Fruit fly (Drosophila melanogaster) whole organism, embryonic: Measurements from ENCODE around the gene CG5056.

Experiments
- B-H2 ChIP-seq: fragments of 200-800 bp; sonication (Bioruptor generic); optimal IDR thresholded peaks from 2 replicates; lab custom pipeline; 2018; ENCODE audit warnings: missing biosample characterization, mild to moderate bottlenecking, missing genetic modification characterization
- CG10543 ChIP-seq: fragments of 200-800 bp; sonication (Bioruptor generic); optimal IDR thresholded peaks from 3 replicates; lab custom pipeline; 2017; ENCODE audit warnings: missing biosample characterization, mild to moderate bottlenecking, missing genetic modification characterization, moderate library complexity
- CG11723 ChIP-seq: fragments of 200-800 bp; sonication (Bioruptor generic); optimal IDR thresholded peaks from 2 replicates; lab custom pipeline; 2017; ENCODE audit warnings: missing biosample characterization, mild to moderate bottlenecking, missing genetic modification characterization
- CG12659 ChIP-seq: fragments of 200-800 bp; sonication (Bioruptor generic); optimal IDR thresholded peaks from 3 replicates; lab custom pipeline; 2017; ENCODE audit warnings: mild to moderate bottlenecking, missing biosample characterization, missing genetic modification reagents, missing genetic modification characterization
- CG14050 ChIP-seq: fragments of 200-800 bp; sonication (Bioruptor generic); IDR thresholded peaks from 3 replicates; pipeline ENCODE4 v1.3.6; 2022; ENCODE audit warnings: missing biosample characterization, missing genetic modification characterization
- CG14710 ChIP-seq: fragments of 200-800 bp; sonication (Bioruptor generic); optimal IDR thresholded peaks from 3 replicates; lab custom pipeline; 2019; ENCODE audit warnings: missing biosample characterization, mild to moderate bottlenecking, missing genetic modification characterization, moderate library complexity
- CG15601 ChIP-seq: fragments of 200-800 bp; sonication (Bioruptor generic); optimal IDR thresholded peaks from 3 replicates; lab custom pipeline; 2019; ENCODE audit warnings: missing biosample characterization, mild to moderate bottlenecking, missing genetic modification characterization, moderate library complexity
- CG1603 ChIP-seq: fragments of 200-800 bp; sonication (Bioruptor generic); optimal IDR thresholded peaks from 2 replicates; lab custom pipeline; 2019; ENCODE audit warnings: missing biosample characterization, mild to moderate bottlenecking, missing genetic modification characterization, moderate library complexity
- CG17359 ChIP-seq: fragments of 200-800 bp; sonication (Bioruptor generic); optimal IDR thresholded peaks from 3 replicates; lab custom pipeline; 2018; ENCODE audit warnings: missing biosample characterization, mild to moderate bottlenecking, missing genetic modification characterization, moderate library complexity
- CG18619 ChIP-seq: fragments of 200-800 bp; sonication (Bioruptor generic); optimal IDR thresholded peaks from 3 replicates; lab custom pipeline; 2017; ENCODE audit warnings: missing biosample characterization, mild to moderate bottlenecking, missing genetic modification characterization
- CG2116 ChIP-seq: fragments of 200-800 bp; sonication (Bioruptor generic); optimal IDR thresholded peaks from 3 replicates; lab custom pipeline; 2018; ENCODE audit warnings: missing biosample characterization, mild to moderate bottlenecking, missing genetic modification characterization
- CG2712 ChIP-seq: fragments of 200-800 bp; optimal IDR thresholded peaks from 3 replicates; lab custom pipeline; 2019; ENCODE audit warnings: missing biosample characterization, mild to moderate bottlenecking, missing genetic modification characterization, moderate library complexity
- CG30020 ChIP-seq: fragments of 200-800 bp; optimal IDR thresholded peaks from 2 replicates; lab custom pipeline; 2019; ENCODE audit warnings: missing biosample characterization, mild to moderate bottlenecking, missing genetic modification characterization, moderate library complexity
- CG3163 ChIP-seq: fragments of 200-800 bp; sonication (Bioruptor generic); optimal IDR thresholded peaks from 3 replicates; lab custom pipeline; 2016; ENCODE audit warnings: missing biosample characterization, missing genetic modification characterization
- CG34224 ChIP-seq: fragments of 200-800 bp; sonication (Bioruptor generic); IDR thresholded peaks from 3 replicates; pipeline ENCODE4 v1.3.6; 2022; ENCODE audit warnings: missing biosample characterization, missing genetic modification characterization; ENCODE audit not compliant: partially characterized antibody
- CG4617 ChIP-seq: fragments of 200-800 bp; sonication (Bioruptor generic); optimal IDR thresholded peaks from 3 replicates; lab custom pipeline; 2016; ENCODE audit warnings: missing biosample characterization, missing genetic modification characterization, borderline replicate concordance
- CG6791 ChIP-seq: fragments of 200-800 bp; sonication (Bioruptor generic); IDR thresholded peaks from 3 replicates; pipeline ENCODE4 v1.3.6; 2022; ENCODE audit warnings: missing biosample characterization, missing genetic modification characterization; ENCODE audit not compliant: partially characterized antibody
- CG7963 ChIP-seq: fragments of 200-800 bp; sonication (Bioruptor generic); IDR thresholded peaks from 3 replicates; pipeline ENCODE4 v1.3.6; 2022; ENCODE audit warnings: missing biosample characterization, missing genetic modification characterization; ENCODE audit not compliant: partially characterized antibody
- CG8924 ChIP-seq: fragments of 200-800 bp; optimal IDR thresholded peaks from 3 replicates; lab custom pipeline; 2019; ENCODE audit warnings: missing biosample characterization, mild to moderate bottlenecking, missing genetic modification characterization, moderate library complexity
- CHES-1-like ChIP-seq: fragments of 200-800 bp; sonication (Bioruptor generic); optimal IDR thresholded peaks from 2 replicates; lab custom pipeline; 2016; ENCODE audit warnings: missing biosample characterization, missing genetic modification characterization
- Doc3 ChIP-seq: fragments of 200-800 bp; sonication (Bioruptor generic); IDR thresholded peaks from 3 replicates; pipeline ENCODE4 v1.3.6; 2022; ENCODE audit warnings: missing biosample characterization, missing genetic modification characterization; ENCODE audit not compliant: partially characterized antibody
- Dref ChIP-seq: fragments of 200-800 bp; sonication (Bioruptor generic); IDR thresholded peaks from 2 replicates; pipeline ENCODE4 v1.3.6; 2022; ENCODE audit warnings: missing biosample characterization, missing genetic modification characterization
- Ets97D ChIP-seq: fragments of 200-800 bp; sonication (Bioruptor generic); optimal IDR thresholded peaks from 3 replicates; lab custom pipeline; 2016; ENCODE audit warnings: missing biosample characterization, missing genetic modification characterization
- Fer2 ChIP-seq: fragments of 200-800 bp; sonication (Bioruptor generic); optimal IDR thresholded peaks from 2 replicates; lab custom pipeline; 2018; ENCODE audit warnings: missing biosample characterization, mild to moderate bottlenecking, missing genetic modification characterization, moderate library complexity
- HmgZ ChIP-seq: fragments of 200-800 bp; sonication (Bioruptor generic); optimal IDR thresholded peaks from 2 replicates; lab custom pipeline; 2018; ENCODE audit warnings: missing biosample characterization, mild to moderate bottlenecking, missing genetic modification characterization
- Hmr ChIP-seq: fragments of 200-800 bp; sonication (Bioruptor generic); optimal IDR thresholded peaks from 3 replicates; lab custom pipeline; 2017; ENCODE audit warnings: mild to moderate bottlenecking, missing biosample characterization, missing genetic modification reagents, missing genetic modification characterization
- MBD-R2 ChIP-seq: fragments of 200-800 bp; sonication (Bioruptor generic); IDR thresholded peaks from 2 replicates; pipeline ENCODE4 v1.3.6; 2022; ENCODE audit warnings: missing biosample characterization, missing genetic modification characterization
- NfI ChIP-seq: fragments of 200-800 bp; sonication (Bioruptor generic); optimal IDR thresholded peaks from 3 replicates; lab custom pipeline; 2018; ENCODE audit warnings: missing biosample characterization, mild to moderate bottlenecking, missing genetic modification characterization, moderate library complexity
- YL-1 ChIP-seq: fragments of 200-800 bp; sonication (Bioruptor generic); optimal IDR thresholded peaks from 3 replicates; lab custom pipeline; 2017; ENCODE audit warnings: missing biosample characterization, mild to moderate bottlenecking, missing genetic modification characterization
- ara ChIP-seq: fragments of 200-800 bp; sonication (Bioruptor generic); IDR thresholded peaks from 2 replicates; pipeline ENCODE4 v1.3.6; 2022; ENCODE audit warnings: missing biosample characterization, missing genetic modification characterization
- bbx ChIP-seq: fragments of 200-800 bp; sonication (Bioruptor generic); IDR thresholded peaks from 2 replicates; pipeline ENCODE4 v1.3.6; 2022; ENCODE audit warnings: missing biosample characterization, missing genetic modification characterization; ENCODE audit not compliant: partially characterized antibody
- bcd ChIP-seq: fragments of 200-800 bp; sonication (Bioruptor generic); optimal IDR thresholded peaks from 2 replicates; lab custom pipeline; 2017; ENCODE audit warnings: missing biosample characterization, mild to moderate bottlenecking, missing genetic modification characterization
- eyg ChIP-seq: fragments of 200-800 bp; sonication (Bioruptor generic); optimal IDR thresholded peaks from 3 replicates; lab custom pipeline; 2016; ENCODE audit warnings: missing biosample characterization, missing genetic modification characterization
- inv ChIP-seq: fragments of 200-800 bp; sonication (Bioruptor generic); IDR thresholded peaks from 2 replicates; pipeline ENCODE4 v1.3.6; 2022; ENCODE audit warnings: missing biosample characterization, missing genetic modification characterization; ENCODE audit not compliant: partially characterized antibody
- jing ChIP-seq: fragments of 200-800 bp; sonication (Bioruptor generic); optimal IDR thresholded peaks from 2 replicates; lab custom pipeline; 2018; ENCODE audit warnings: missing biosample characterization, mild to moderate bottlenecking, missing genetic modification characterization
- mam ChIP-seq: fragments of 200-800 bp; sonication (Bioruptor generic); optimal IDR thresholded peaks from 3 replicates; lab custom pipeline; 2016; ENCODE audit warnings: missing biosample characterization, missing genetic modification characterization
- peb ChIP-seq: fragments of 200-800 bp; sonication (Bioruptor generic); IDR thresholded peaks from 2 replicates; pipeline ENCODE4 v1.3.6; 2022; ENCODE audit warnings: missing biosample characterization, missing genetic modification characterization
- pfk ChIP-seq: fragments of 200-800 bp; sonication (Bioruptor generic); optimal IDR thresholded peaks from 2 replicates; lab custom pipeline; 2018; ENCODE audit warnings: missing biosample characterization, mild to moderate bottlenecking, missing genetic modification characterization, moderate library complexity
- pho ChIP-seq: fragments of 200-800 bp; sonication (Bioruptor generic); optimal IDR thresholded peaks from 2 replicates; lab custom pipeline; 2016; ENCODE audit warnings: missing biosample characterization, missing genetic modification characterization
- phol ChIP-seq: fragments of 200-800 bp; sonication (Bioruptor generic); optimal IDR thresholded peaks from 3 replicates; lab custom pipeline; 2018; ENCODE audit warnings: missing biosample characterization, mild to moderate bottlenecking, missing genetic modification characterization, moderate library complexity
- psq ChIP-seq: fragments of 200-800 bp; sonication (Bioruptor generic); optimal IDR thresholded peaks from 2 replicates; lab custom pipeline; 2017; ENCODE audit warnings: missing biosample characterization, missing genetic modification characterization
- row ChIP-seq: fragments of 200-800 bp; sonication (Bioruptor generic); IDR thresholded peaks from 3 replicates; pipeline ENCODE4 v1.3.6; 2022; ENCODE audit warnings: missing biosample characterization, missing genetic modification characterization
- sens ChIP-seq: fragments of 200-800 bp; sonication (Bioruptor generic); peaks from one replicate; lab custom pipeline; 2016; ENCODE audit warnings: missing biosample characterization, missing genetic modification characterization
- sim ChIP-seq: fragments of 200-800 bp; sonication (Bioruptor generic); IDR thresholded peaks from 2 replicates; pipeline ENCODE4 v1.3.6; 2022; ENCODE audit warnings: missing biosample characterization, missing genetic modification characterization
- sna ChIP-seq: fragments of 200-800 bp; sonication (Bioruptor generic); IDR thresholded peaks from 2 replicates; pipeline ENCODE4 v1.3.6; 2022; ENCODE audit warnings: missing biosample characterization, missing genetic modification characterization; ENCODE audit not compliant: partially characterized antibody
- stc ChIP-seq: fragments of 200-800 bp; sonication (Bioruptor generic); IDR thresholded peaks from 2 replicates; pipeline ENCODE4 v1.3.6; 2022; ENCODE audit warnings: missing biosample characterization, missing genetic modification characterization
- stwl ChIP-seq: fragments of 200-800 bp; sonication (Bioruptor generic); optimal IDR thresholded peaks from 3 replicates; lab custom pipeline; 2018; ENCODE audit warnings: missing biosample characterization, mild to moderate bottlenecking, missing genetic modification characterization, moderate library complexity
- trem ChIP-seq: fragments of 200-800 bp; optimal IDR thresholded peaks from 3 replicates; lab custom pipeline; 2019; ENCODE audit warnings: missing biosample characterization, mild to moderate bottlenecking, missing genetic modification characterization, moderate library complexity
- unc-4 ChIP-seq: fragments of 200-800 bp; sonication (Bioruptor generic); IDR thresholded peaks from 2 replicates; pipeline ENCODE4 v1.3.6; 2022; ENCODE audit warnings: missing biosample characterization, missing genetic modification characterization; ENCODE audit not compliant: partially characterized antibody

The CG5056 gene

dm6 chr2L:10403803-10404315 lies 37.4 kb downstream of the CG5056 start (continued):
- peak; percentile 95 for TF ChIP-seq CG30020 (tag; lab: Kevin White, UChicago)
- peak; percentile 56; the same call in 1 of the 2 replicates for TF ChIP-seq unc-4 (GFP tag; lab: Robert Waterston, UW)
- no peak for TF ChIP-seq CG15601 (tag; lab: Kevin White, UChicago)
- no peak for TF ChIP-seq stc
- no peak for TF ChIP-seq B-H2 (GFP tag; lab: Kevin White, UChicago)
- TF ChIP-seq Dref (GFP tag; lab: Robert Waterston, UW): peak; percentile 67
- TF ChIP-seq row (GFP tag; lab: Robert Waterston, UW): peak; percentile 60
- peak; percentile 27 for TF ChIP-seq Ets97D (GFP tag; lab: Kevin White, UChicago)
- TF ChIP-seq CHES-1-like (GFP tag; lab: Kevin White, UChicago): no peak
- TF ChIP-seq CG17359 (tag; lab: Kevin White, UChicago): no peak
- TF ChIP-seq Hmr (GFP tag; lab: Kevin White, UChicago): no peak
- TF ChIP-seq bbx: 0 out of 2 replicates have a peak, but pooled peaks have one; percentile 9
- peak; percentile 32; the same call in 1 of the 3 replicates for TF ChIP-seq CG6791 (GFP tag; lab: Robert Waterston, UW)
- peak; percentile 79 for TF ChIP-seq CG8924 (tag; lab: Kevin White, UChicago)
- TF ChIP-seq CG4617 (GFP tag; lab: Kevin White, UChicago): peak; percentile 57
- TF ChIP-seq jing (GFP tag; lab: Kevin White, UChicago): no peak
- 0 out of 3 replicates have a peak, but pooled peaks have one; percentile 38 for TF ChIP-seq Doc3
- TF ChIP-seq CG14710 (tag; lab: Kevin White, UChicago): peak; percentile 1
- peak; percentile 25 for TF ChIP-seq mam (GFP tag; lab: Kevin White, UChicago)
- TF ChIP-seq CG12659 (GFP tag; lab: Kevin White, UChicago): peak; percentile 57
- no peak for TF ChIP-seq CG3163 (GFP tag; lab: Kevin White, UChicago)
- TF ChIP-seq inv (GFP tag; lab: Robert Waterston, UW): 0 out of 2 replicates have a peak, but pooled peaks have one; percentile 22
- TF ChIP-seq sens: peak; percentile 91
- peak; percentile 13 for TF ChIP-seq phol (tag; lab: Kevin White, UChicago)
- no peak for TF ChIP-seq sim
- peak; percentile 52 for TF ChIP-seq MBD-R2 (GFP tag; lab: Robert Waterston, UW)
- TF ChIP-seq Fer2: no peak
- TF ChIP-seq NfI: no peak
- peak; percentile 3 for TF ChIP-seq HmgZ
- no peak for TF ChIP-seq CG18619
- TF ChIP-seq CG1603 (tag; lab: Kevin White, UChicago): peak; percentile 91
- peak; percentile 18 for TF ChIP-seq trem (tag; lab: Kevin White, UChicago)
- peak; percentile 92 for TF ChIP-seq pfk (GFP tag; lab: Kevin White, UChicago)
- peak; percentile 16 for TF ChIP-seq CG2712 (tag; lab: Kevin White, UChicago)
- TF ChIP-seq CG2116 (GFP tag; lab: Kevin White, UChicago): peak; percentile 72
- no peak for TF ChIP-seq CG14050
- TF ChIP-seq CG10543 (GFP tag; lab: Kevin White, UChicago): no peak
- no peak for TF ChIP-seq pho
- peak; percentile 10 for TF ChIP-seq stwl (tag; lab: Kevin White, UChicago)
- peak; percentile 44; the same call in 2 of the 3 replicates for TF ChIP-seq CG34224 (GFP tag; lab: Robert Waterston, UW)
- peak; percentile 49 for TF ChIP-seq CG11723
- TF ChIP-seq bcd (GFP tag; lab: Kevin White, UChicago): no peak
- TF ChIP-seq eyg (GFP tag; lab: Kevin White, UChicago): no peak
- TF ChIP-seq peb (GFP tag; lab: Robert Waterston, UW): no peak
- no peak for TF ChIP-seq ara (GFP tag; lab: Robert Waterston, UW)
- no peak for TF ChIP-seq CG7963
- peak; percentile 45 for TF ChIP-seq YL-1 (GFP tag; lab: Kevin White, UChicago)
- peak; percentile 58; the same call in 1 of the 2 replicates for TF ChIP-seq sna (GFP tag; lab: Robert Waterston, UW)
- TF ChIP-seq psq (GFP tag; lab: Kevin White, UChicago): no peak
